Fruit fly (Drosophila melanogaster) whole organism, wandering third instar larva: ENCODE results near the gene CG18284.

Experiments used
- Abd-B ChIP-seq: fragments of >200 bp; optimal IDR thresholded peaks from 2 replicates; lab custom pipeline; 2017; ENCODE audit warnings: missing biosample characterization, missing genetic modification characterization
- CG9705 ChIP-seq: fragments of 200-800 bp; sonication (Bioruptor generic); optimal IDR thresholded peaks from 2 replicates; lab custom pipeline; 2018; ENCODE audit warnings: missing biosample characterization, mild to moderate bottlenecking, missing genetic modification characterization
- Dif ChIP-seq: fragments of 200-275, 200-300 bp; sonication (Bioruptor generic); optimal IDR thresholded peaks from 2 replicates; lab custom pipeline; 2018; ENCODE audit warnings: missing biosample characterization, missing genetic modification characterization; ENCODE audit not compliant: partially characterized antibody
- GATAd ChIP-seq: sonication (Bioruptor generic); optimal IDR thresholded peaks from 2 replicates; lab custom pipeline; 2016; ENCODE audit warnings: missing biosample characterization, missing genetic modification characterization
- HLH106 ChIP-seq: fragments of 200-800 bp; optimal IDR thresholded peaks from 3 replicates; lab custom pipeline; 2019; ENCODE audit warnings: missing biosample characterization, mild to moderate bottlenecking, missing genetic modification characterization, moderate library complexity
- Hnf4 ChIP-seq: fragments of 200-800 bp; sonication (Bioruptor generic); optimal IDR thresholded peaks from 2 replicates; lab custom pipeline; 2016; ENCODE audit warnings: missing biosample characterization, mild to moderate bottlenecking, missing genetic modification characterization
- Hr78 ChIP-seq: fragments of >200 bp; optimal IDR thresholded peaks from 2 replicates; lab custom pipeline; 2017; ENCODE audit warnings: missing biosample characterization, missing genetic modification characterization
- Hr83 ChIP-seq: fragments of 200-300 bp; sonication (Bioruptor generic); optimal IDR thresholded peaks from 2 replicates; lab custom pipeline; 2016; ENCODE audit warnings: missing biosample characterization, mild to moderate bottlenecking, missing genetic modification characterization, moderate library complexity; ENCODE audit not compliant: poor library complexity, severe bottlenecking
- Mio ChIP-seq: sonication (Bioruptor generic); optimal IDR thresholded peaks from 2 replicates; lab custom pipeline; 2016; ENCODE audit warnings: missing biosample characterization, missing genetic modification characterization
- Myc ChIP-seq: fragments of >200 bp; optimal IDR thresholded peaks from 2 replicates; lab custom pipeline; 2017
- OdsH ChIP-seq: fragments of 200-800 bp; sonication (Bioruptor generic); optimal IDR thresholded peaks from 2 replicates; lab custom pipeline; 2016; ENCODE audit warnings: missing biosample characterization, mild to moderate bottlenecking, missing genetic modification characterization
- Rel ChIP-seq, 2 experiments: fragments of 200-800 bp; sonication (Bioruptor generic) in 1 of 2; optimal IDR thresholded peaks; 2 replicates in 1 of 2; 3 replicates in 1 of 2; lab custom pipeline; 2016 to 2019; ENCODE audit warnings: mild to moderate bottlenecking in 2 of 2, missing biosample characterization in 2 of 2, missing genetic modification characterization in 2 of 2, moderate library complexity in 1 of 2
- Vsx2 ChIP-seq: fragments of 200-300, 225-300 bp; sonication (Bioruptor generic); optimal IDR thresholded peaks from 2 replicates; lab custom pipeline; 2018; ENCODE audit warnings: missing biosample characterization, missing genetic modification characterization; ENCODE audit not compliant: partially characterized antibody
- br ChIP-seq: fragments of 200-800 bp; sonication (Bioruptor generic); optimal IDR thresholded peaks from 2 replicates; lab custom pipeline; 2016; ENCODE audit warnings: missing biosample characterization, missing genetic modification characterization
- brk ChIP-seq: fragments of 200-800 bp; sonication (Bioruptor generic); optimal IDR thresholded peaks from 2 replicates; lab custom pipeline; 2016; ENCODE audit warnings: missing biosample characterization, mild to moderate bottlenecking, missing genetic modification characterization
- dmrt93B ChIP-seq: fragments of 200-800 bp; sonication (Bioruptor generic); optimal IDR thresholded peaks from 2 replicates; lab custom pipeline; 2018; ENCODE audit warnings: missing biosample characterization, mild to moderate bottlenecking, missing genetic modification characterization
- dsf ChIP-seq: sonication (Bioruptor generic); optimal IDR thresholded peaks from 2 replicates; lab custom pipeline; 2016; ENCODE audit warnings: missing biosample characterization, missing genetic modification characterization, borderline replicate concordance
- ey ChIP-seq: fragments of 200-800 bp; sonication (Bioruptor generic); optimal IDR thresholded peaks from 2 replicates; lab custom pipeline; 2016; ENCODE audit warnings: missing biosample characterization, missing genetic modification characterization
- foxo ChIP-seq, 2 experiments: fragments of 200-800 bp; sonication (Bioruptor generic); optimal IDR thresholded peaks; 2 replicates in 1 of 2; 3 replicates in 1 of 2; lab custom pipeline; 2016 to 2017; ENCODE audit warnings: missing biosample characterization in 2 of 2, missing genetic modification characterization in 2 of 2
- h ChIP-seq: fragments of 200-800 bp; sonication (Bioruptor generic); optimal IDR thresholded peaks from 3 replicates; lab custom pipeline; 2016; ENCODE audit warnings: missing biosample characterization, mild to moderate bottlenecking, missing genetic modification characterization
- lola ChIP-seq: fragments of >200 bp; optimal IDR thresholded peaks from 2 replicates; lab custom pipeline; 2017; ENCODE audit warnings: missing biosample characterization, missing genetic modification characterization
- pan ChIP-seq: fragments of >200 bp; optimal IDR thresholded peaks from 2 replicates; lab custom pipeline; 2017
- psq ChIP-seq: fragments of 200-800 bp; sonication (Bioruptor generic); optimal IDR thresholded peaks from 3 replicates; lab custom pipeline; 2017; ENCODE audit warnings: missing biosample characterization, mild to moderate bottlenecking, missing genetic modification characterization, moderate library complexity
- rgr ChIP-seq: fragments of 200-800 bp; sonication (Bioruptor generic); optimal IDR thresholded peaks from 3 replicates; lab custom pipeline; 2016; ENCODE audit warnings: missing biosample characterization, mild to moderate bottlenecking, missing genetic modification characterization
- sage ChIP-seq: fragments of 200-800 bp; sonication (Bioruptor generic); optimal IDR thresholded peaks from 2 replicates; lab custom pipeline; 2016; ENCODE audit warnings: missing biosample characterization, mild to moderate bottlenecking, missing genetic modification characterization
- sv ChIP-seq: fragments of 200-800 bp; sonication (Bioruptor generic); optimal IDR thresholded peaks from 3 replicates; lab custom pipeline; 2016; ENCODE audit warnings: missing biosample characterization, missing genetic modification characterization
- tai ChIP-seq: sonication (Bioruptor generic); optimal IDR thresholded peaks from 2 replicates; lab custom pipeline; 2016; ENCODE audit warnings: missing biosample characterization, missing genetic modification characterization
- usp ChIP-seq: fragments of >200 bp; optimal IDR thresholded peaks from 2 replicates; lab custom pipeline; 2017; ENCODE audit warnings: missing biosample characterization, missing genetic modification characterization
- woc ChIP-seq: sonication (Bioruptor generic); optimal IDR thresholded peaks from 2 replicates; lab custom pipeline; 2016; ENCODE audit warnings: missing biosample characterization, mild to moderate bottlenecking, missing genetic modification characterization

Gene CG18284

dm6 chr2L:10643671-10644070 is at the start of gene CG18284:
TSS of gene CG18284 (plus strand) at chr2L:10643971.
- TF ChIP-seq Dif (no peak), OdsH (no peak), brk (GFP tag; lab: Kevin White, UChicago) (no peak), Rel (GFP tag; optimal IDR thresholded peaks at IDR 0.05; lab: Kevin White, UChicago) (no peak), Rel (tag; optimal IDR thresholded peaks at IDR 0.05; lab: Kevin White, UChicago) (no peak), sage (no peak), usp (GFP tag; lab: Kevin White, UChicago) (no peak), HLH106 (no peak)

- TF ChIP-seq psq, result no peak
- TF ChIP-seq Hr83 (GFP tag; lab: Kevin White, UChicago), result no peak
- TF ChIP-seq GATAd (GFP tag; lab: Kevin White, UChicago), result no peak
- TF ChIP-seq rgr, result no peak
Measured at dm6 chr2L:10603604-10604003, 40.2 kb upstream of the CG18284 start.

- TF ChIP-seq br (GFP tag; lab: Kevin White, UChicago) (no peak), dmrt93B (no peak), woc (GFP tag; lab: Kevin White, UChicago) (no peak), lola (no peak), pan (lab: Kevin White, UChicago) (no peak), sage (no peak), tai (GFP tag; lab: Kevin White, UChicago) (no peak), ey (GFP tag; lab: Kevin White, UChicago) (no peak), CG9705 (GFP tag; lab: Kevin White, UChicago) (no peak), sv (GFP tag; lab: Kevin White, UChicago) (no peak), Mio (GFP tag; lab: Kevin White, UChicago) (no peak), Abd-B (no peak), Myc (lab: Kevin White, UChicago) (no peak), dsf (no peak), Dif (no peak), Hr78 (no peak), Hnf4 (GFP tag; lab: Kevin White, UChicago) (no peak)
Measured at dm6 chr2L:10607697-10608096, 36.1 kb upstream of the CG18284 start.

- TF ChIP-seq Abd-B (no peak), sage (no peak), ey (GFP tag; lab: Kevin White, UChicago) (no peak), brk (GFP tag; lab: Kevin White, UChicago) (no peak), lola (no peak), foxo (GFP tag; optimal IDR thresholded peaks at IDR 0.05; lab: Kevin White, UChicago) (no peak), Mio (GFP tag; lab: Kevin White, UChicago) (no peak), h (GFP tag; lab: Kevin White, UChicago) (no peak), CG9705 (GFP tag; lab: Kevin White, UChicago) (no peak), usp (GFP tag; lab: Kevin White, UChicago) (no peak), tai (GFP tag; lab: Kevin White, UChicago) (no peak), Vsx2 (GFP tag; lab: Kevin White, UChicago) (no peak), Hr83 (GFP tag; lab: Kevin White, UChicago) (no peak), rgr (no peak), Hr78 (no peak)
Measured at dm6 chr2L:10608662-10609262, 35.0 kb upstream of the CG18284 start.

- TF ChIP-seq brk (GFP tag; lab: Kevin White, UChicago), result no peak
- no peak for TF ChIP-seq HLH106
- peak; percentile 47 for TF ChIP-seq Dif
- no peak for TF ChIP-seq Abd-B
- no peak for TF ChIP-seq Rel (GFP tag; optimal IDR thresholded peaks at IDR 0.05; lab: Kevin White, UChicago)
- peak; percentile 48 for TF ChIP-seq Rel (tag; optimal IDR thresholded peaks at IDR 0.05; lab: Kevin White, UChicago)
Measured at dm6 chr2L:10613104-10613503, 30.7 kb upstream of the CG18284 start.
